Worm (Caenorhabditis elegans) whole organism, L4 larva: ENCODE results near the gene anmt-3.

Experiments
- F26F4.8 ChIP-seq: fragments of 200-800 bp; sonication (Bioruptor generic); conservative IDR thresholded peaks from 2 replicates; pipeline ENCODE4 v1.3.6; 2022; ENCODE audit warnings: missing genetic modification characterization, missing compliant biosample characterization
- Y48G9A.11 ChIP-seq: fragments of 200-800 bp; sonication (Bioruptor generic); IDR thresholded peaks from 2 replicates; pipeline ENCODE4 v1.3.6; 2022; ENCODE audit warnings: missing genetic modification reagents, missing genetic modification characterization, missing compliant biosample characterization
- aly-2 ChIP-seq: sonication (generic microtip); optimal IDR thresholded peaks from 2 replicates; lab custom pipeline; 2018; ENCODE audit warnings: missing biosample characterization, missing genetic modification characterization
- arid-1 ChIP-seq: fragments of 200-800 bp; sonication (Bioruptor generic); conservative IDR thresholded peaks from 2 replicates; pipeline ENCODE4 v1.3.6; 2022; ENCODE audit warnings: missing genetic modification reagents, missing genetic modification characterization, missing compliant biosample characterization
- ceh-28 ChIP-seq: fragments of 150-350 bp; optimal IDR thresholded peaks from 2 replicates; lab custom pipeline; 2014; ENCODE audit warnings: missing biosample characterization, missing genetic modification reagents, missing genetic modification characterization
- ceh-44 ChIP-seq: fragments of 200-800 bp; sonication (Bioruptor generic); IDR thresholded peaks from 2 replicates; pipeline ENCODE4 v1.3.6; 2022; ENCODE audit warnings: missing genetic modification reagents, missing genetic modification characterization, missing compliant biosample characterization
- ces-1 ChIP-seq: fragments of 150-350 bp; sonication (generic microtip); optimal IDR thresholded peaks from 4 replicates; lab custom pipeline; 2014; ENCODE audit warnings: missing biosample characterization, missing genetic modification reagents, missing genetic modification characterization
- ctbp-1 ChIP-seq: fragments of 200-800 bp; sonication (Bioruptor generic); IDR thresholded peaks from 2 replicates; pipeline ENCODE4 v1.3.6; 2022; ENCODE audit warnings: missing genetic modification reagents, missing genetic modification characterization, missing compliant biosample characterization
- daf-12 ChIP-seq: fragments of 150-350 bp; optimal IDR thresholded peaks from 2 replicates; lab custom pipeline; 2014; ENCODE audit warnings: missing biosample characterization, missing genetic modification reagents, missing genetic modification characterization
- daf-16 ChIP-seq, 3 experiments: sonication (generic microtip); optimal IDR thresholded peaks; 2 replicates each; lab custom pipeline; 2016 to 2017; ENCODE audit warnings: missing genetic modification characterization in 3 of 3, missing genetic modification reagents in 3 of 3, mild to moderate bottlenecking in 2 of 3, missing compliant biosample characterization in 2 of 3, missing biosample characterization in 1 of 3, moderate library complexity in 1 of 3
- dmd-8 ChIP-seq: fragments of 200-800 bp; sonication (Bioruptor generic); IDR thresholded peaks from 2 replicates; pipeline ENCODE4 v1.3.6; 2022; ENCODE audit warnings: missing genetic modification characterization, missing compliant biosample characterization
- dmd-9 ChIP-seq: fragments of 200-800 bp; sonication (Bioruptor generic); IDR thresholded peaks from 2 replicates; pipeline ENCODE4 v1.3.6; 2022; ENCODE audit warnings: missing genetic modification reagents, missing genetic modification characterization, missing compliant biosample characterization
- dpl-1 ChIP-seq: fragments of 150-350 bp; optimal IDR thresholded peaks from 2 replicates; lab custom pipeline; 2014; ENCODE audit warnings: missing biosample characterization, missing genetic modification reagents, missing genetic modification characterization
- egl-27 ChIP-seq: sonication (generic microtip); optimal IDR thresholded peaks from 3 replicates; lab custom pipeline; 2017; ENCODE audit warnings: missing biosample characterization, missing genetic modification reagents, missing genetic modification characterization
- fkh-10 ChIP-seq: fragments of 150-350 bp; optimal IDR thresholded peaks from 2 replicates; lab custom pipeline; 2014; ENCODE audit warnings: missing biosample characterization, missing genetic modification reagents, missing genetic modification characterization
- fos-1 ChIP-seq: fragments of 150-350 bp; optimal IDR thresholded peaks from 2 replicates; lab custom pipeline; 2014; ENCODE audit warnings: missing biosample characterization, missing genetic modification characterization
- hif-1 ChIP-seq, 2 experiments: sonication (generic microtip); optimal IDR thresholded peaks; 2 replicates each; lab custom pipeline; 2016 to 2017; ENCODE audit warnings: missing compliant biosample characterization in 2 of 2, missing genetic modification characterization in 2 of 2, missing genetic modification reagents in 2 of 2, missing genotype in 2 of 2, mild to moderate bottlenecking in 1 of 2
- hlh-11 ChIP-seq: fragments of 200-800 bp; sonication (Bioruptor generic); optimal IDR thresholded peaks from 2 replicates; lab custom pipeline; 2018; ENCODE audit warnings: mild to moderate bottlenecking, missing genetic modification characterization, missing compliant biosample characterization
- hmg-1.1 ChIP-seq: fragments of 200-800 bp; sonication (Bioruptor generic); IDR thresholded peaks from 2 replicates; pipeline ENCODE4 v1.3.6; 2022; ENCODE audit warnings: missing genetic modification reagents, missing genetic modification characterization, missing compliant biosample characterization
- jun-1 ChIP-seq: fragments of 150-350 bp; optimal IDR thresholded peaks from 2 replicates; lab custom pipeline; 2014; ENCODE audit warnings: missing biosample characterization, missing genetic modification reagents, missing genetic modification characterization
- lir-3 ChIP-seq: sonication (generic microtip); optimal IDR thresholded peaks from 2 replicates; lab custom pipeline; 2016; ENCODE audit warnings: mild to moderate bottlenecking, missing genetic modification characterization, missing compliant biosample characterization
- lsy-2 ChIP-seq, 2 experiments: fragments of 150-350 bp in 1 of 2; sonication (generic microtip) in 1 of 2; optimal IDR thresholded peaks; 2 replicates each; lab custom pipeline; 2014 to 2017; ENCODE audit warnings: missing biosample characterization in 2 of 2, missing genetic modification characterization in 2 of 2
- madf-5 ChIP-seq, 2 experiments: fragments of 200-800 bp; sonication (Bioruptor generic); IDR thresholded peaks; 2 replicates each; pipeline ENCODE4 v1.3.6; 2022; ENCODE audit warnings: missing compliant biosample characterization in 2 of 2, missing genetic modification characterization in 2 of 2
- mdl-1 ChIP-seq, 2 experiments: fragments of 150-350 bp in 1 of 2; sonication (generic microtip) in 1 of 2; optimal IDR thresholded peaks; 2 replicates each; lab custom pipeline; 2014 to 2017; ENCODE audit warnings: missing biosample characterization in 2 of 2, missing genetic modification characterization in 2 of 2
- mep-1 ChIP-seq: fragments of 150-350 bp; sonication (generic microtip); optimal IDR thresholded peaks from 3 replicates; lab custom pipeline; 2014; ENCODE audit warnings: missing biosample characterization, missing genetic modification characterization
- mes-2 ChIP-seq: sonication (generic microtip); optimal IDR thresholded peaks from 2 replicates; lab custom pipeline; 2016; ENCODE audit warnings: missing genotype, mild to moderate bottlenecking, missing genetic modification characterization, missing compliant biosample characterization; ENCODE audit not compliant: poor library complexity, severe bottlenecking
- mxl-2 ChIP-seq: fragments of 200-800 bp; sonication (Bioruptor generic); conservative IDR thresholded peaks from 2 replicates; pipeline ENCODE4 v1.3.6; 2022; ENCODE audit warnings: missing genetic modification reagents, missing genetic modification characterization, missing compliant biosample characterization
- nhr-102 ChIP-seq: sonication (generic microtip); optimal IDR thresholded peaks from 2 replicates; lab custom pipeline; 2016; ENCODE audit warnings: mild to moderate bottlenecking, missing genetic modification characterization, moderate library complexity, missing compliant biosample characterization
- nhr-11 ChIP-seq: fragments of 150-350 bp; optimal IDR thresholded peaks from 2 replicates; lab custom pipeline; 2014; ENCODE audit warnings: missing biosample characterization, missing genetic modification characterization
- nhr-111 ChIP-seq: fragments of 200-800 bp; sonication (Bioruptor generic); optimal IDR thresholded peaks from 2 replicates; lab custom pipeline; 2018; ENCODE audit warnings: mild to moderate bottlenecking, missing genetic modification characterization, missing compliant biosample characterization
- nhr-25 ChIP-seq: sonication (generic microtip); optimal IDR thresholded peaks from 2 replicates; lab custom pipeline; 2017; ENCODE audit warnings: missing genetic modification characterization, mild to moderate bottlenecking, missing compliant biosample characterization, antibody characterized with exemption, moderate library complexity, borderline replicate concordance; ENCODE audit not compliant: insufficient read depth
- nhr-28 ChIP-seq: fragments of 150-350 bp; optimal IDR thresholded peaks from 2 replicates; lab custom pipeline; 2014; ENCODE audit warnings: missing biosample characterization, missing genetic modification characterization
- nhr-42 ChIP-seq: fragments of 200-800 bp; sonication (Bioruptor generic); IDR thresholded peaks from 2 replicates; pipeline ENCODE4 v1.3.6; 2022; ENCODE audit warnings: missing genetic modification characterization, missing compliant biosample characterization
- nhr-6 ChIP-seq: fragments of 150-350 bp; optimal IDR thresholded peaks from 2 replicates; lab custom pipeline; 2014; ENCODE audit warnings: missing biosample characterization, missing genetic modification characterization
- nhr-76 ChIP-seq: fragments of 150-350 bp; optimal IDR thresholded peaks from 2 replicates; lab custom pipeline; 2014; ENCODE audit warnings: missing biosample characterization, missing genetic modification characterization
- pha-4 ChIP-seq, 2 experiments: fragments of 150-350 bp in 1 of 2; fragments of 200-800 bp in 1 of 2; sonication (Bioruptor generic) in 1 of 2; IDR thresholded peaks in 1 of 2; optimal IDR thresholded peaks in 1 of 2; 2 replicates each; pipeline versions ENCODE4 v1.3.6 to Lab custom; 2014 to 2022; ENCODE audit warnings: missing genetic modification characterization in 2 of 2, missing genetic modification reagents in 2 of 2, missing biosample characterization in 1 of 2, missing compliant biosample characterization in 1 of 2
- pqm-1 ChIP-seq: sonication (generic microtip); optimal IDR thresholded peaks from 2 replicates; lab custom pipeline; 2017; ENCODE audit warnings: missing biosample characterization, missing genetic modification characterization
- rbr-2 ChIP-seq: sonication (generic microtip); optimal IDR thresholded peaks from 2 replicates; lab custom pipeline; 2016; ENCODE audit warnings: missing genotype, missing genetic modification characterization, missing compliant biosample characterization
- sdz-12 ChIP-seq: fragments of 200-800 bp; sonication (Bioruptor generic); optimal IDR thresholded peaks from 2 replicates; lab custom pipeline; 2018; ENCODE audit warnings: mild to moderate bottlenecking, missing genetic modification characterization, missing compliant biosample characterization
- set-16 ChIP-seq: fragments of 200-800 bp; sonication (Bioruptor generic); IDR thresholded peaks from 2 replicates; pipeline ENCODE4 v1.3.6; 2022; ENCODE audit warnings: missing genetic modification reagents, missing genetic modification characterization, missing compliant biosample characterization
- snpc-4 ChIP-seq: fragments of 150-350 bp; optimal IDR thresholded peaks from 2 replicates; lab custom pipeline; 2014; ENCODE audit warnings: missing biosample characterization, missing genetic modification characterization
- tag-97 ChIP-seq: fragments of 200-800 bp; sonication (Bioruptor generic); IDR thresholded peaks from 2 replicates; pipeline ENCODE4 v1.3.6; 2022; ENCODE audit warnings: missing genetic modification characterization, missing compliant biosample characterization
- tra-1 ChIP-seq: fragments of 200-800 bp; sonication (Bioruptor generic); IDR thresholded peaks from 2 replicates; pipeline ENCODE4 v1.3.6; 2022; ENCODE audit warnings: missing genetic modification reagents, missing genetic modification characterization, missing compliant biosample characterization
- unc-62 ChIP-seq, 3 experiments: fragments of 150-350 bp in 1 of 3; sonication (generic microtip); optimal IDR thresholded peaks in 2 of 3; peaks in 1 of 3; 1 replicate in 1 of 3; 2 replicates in 2 of 3; lab custom pipeline; 2014 to 2017; ENCODE audit warnings: missing biosample characterization in 3 of 3, missing genetic modification characterization in 3 of 3, missing genetic modification reagents in 3 of 3, missing genotype in 1 of 3
- zip-11 ChIP-seq: fragments of 200-800 bp; sonication (Bioruptor generic); IDR thresholded peaks from 2 replicates; pipeline ENCODE4 v1.3.6; 2022; ENCODE audit warnings: missing genetic modification characterization, missing compliant biosample characterization
- zip-2 ChIP-seq: fragments of 150-350 bp; optimal IDR thresholded peaks from 2 replicates; lab custom pipeline; 2014; ENCODE audit warnings: missing biosample characterization, missing genetic modification characterization

The anmt-3 gene

ce11 chrV:9976138-9976537 is 18.0 kb upstream of the anmt-3 start, which contains the start of gene unc-41:
unc-41 (minus strand) TSS chrV:9976238.
- TF ChIP-seq hlh-11 (tag; lab: Kevin White, UChicago) (no peak), nhr-11 (no peak), egl-27 (no peak), dmd-8 (GFP tag; lab: Robert Waterston, UW) (no peak), dpl-1 (GFP tag; lab: Kevin White, UChicago) (no peak), lsy-2 (tag; optimal IDR thresholded peaks at IDR 0.05; lab: Kevin White, UChicago) (no peak), aly-2 (tag; lab: Kevin White, UChicago) (no peak), fos-1 (tag; lab: Kevin White, UChicago) (no peak), ces-1 (GFP tag; lab: Kevin White, UChicago) (no peak), mxl-2 (GFP tag; lab: Robert Waterston, UW) (no peak), zip-11 (GFP tag; lab: Robert Waterston, UW) (no peak), pqm-1 (tag; lab: Kevin White, UChicago) (no peak), daf-12 (tag; lab: Kevin White, UChicago) (no peak), arid-1 (no peak), mep-1 (tag; lab: Kevin White, UChicago) (no peak)
- TF ChIP-seq, all 104 proteins: peak for 0

ce11 chrV:9974264-9974663 is 16.1 kb upstream of the anmt-3 start:
- TF ChIP-seq unc-62 (GFP tag; optimal IDR thresholded peaks at IDR 0.05 in 1 of 2; lab: Kevin White, UChicago) (peak in 1 of 2 experiments; percentile 91), unc-62 (tag; optimal IDR thresholded peaks at IDR 0.05; lab: Kevin White, UChicago) (no peak), fkh-10 (GFP tag; lab: Kevin White, UChicago) (peak; percentile 87), madf-5 (GFP tag; IDR thresholded peaks at IDR 0.05; lab: Robert Waterston, UW) (no peak), nhr-111 (no peak), ctbp-1 (GFP tag; lab: Robert Waterston, UW) (0 out of 2 replicates have a peak, but pooled peaks have one; percentile 37), hmg-1.1 (0 out of 2 replicates have a peak, but pooled peaks have one; percentile 26), lsy-2 (tag; optimal IDR thresholded peaks at IDR 0.05; lab: Kevin White, UChicago) (peak in 1 of 2 experiments; percentile 30), rbr-2 (peak; percentile 25), set-16 (GFP tag; lab: Robert Waterston, UW) (0 out of 2 replicates have a peak, but pooled peaks have one; percentile 6), snpc-4 (no peak)

- TF ChIP-seq jun-1 (tag; lab: Kevin White, UChicago) (no peak), nhr-76 (tag; lab: Kevin White, UChicago) (no peak), ceh-28 (tag; lab: Kevin White, UChicago) (no peak), dmd-9 (GFP tag; lab: Robert Waterston, UW) (no peak; the same call in 1 of the 2 replicates), F26F4.8 (GFP tag; lab: Robert Waterston, UW) (peak; percentile 99), nhr-28 (tag; lab: Kevin White, UChicago) (no peak), mes-2 (tag; lab: Kevin White, UChicago) (peak; percentile 89), hlh-11 (tag; lab: Kevin White, UChicago) (peak; percentile 69), nhr-6 (tag; lab: Kevin White, UChicago) (peak; percentile 17), daf-16 (GFP tag; optimal IDR thresholded peaks at IDR 0.05; lab: Kevin White, UChicago) (peak; percentile 79 to 96), daf-16 (tag; optimal IDR thresholded peaks at IDR 0.05; lab: Kevin White, UChicago) (no peak), nhr-42 (GFP tag; lab: Robert Waterston, UW) (peak; percentile 92), ceh-44 (peak; percentile 79), ces-1 (GFP tag; lab: Kevin White, UChicago) (peak; percentile 39), hif-1 (tag; optimal IDR thresholded peaks at IDR 0.05; lab: Kevin White, UChicago) (peak; percentile 42 to 62), mdl-1 (tag; optimal IDR thresholded peaks at IDR 0.05; lab: Kevin White, UChicago) (no peak), nhr-25 (tag; lab: Kevin White, UChicago) (no peak), Y48G9A.11 (GFP tag; lab: Robert Waterston, UW) (peak; percentile 85), dpl-1 (GFP tag; lab: Kevin White, UChicago) (peak; percentile 27), zip-11 (GFP tag; lab: Robert Waterston, UW) (peak; percentile 91), pha-4 (GFP tag; IDR thresholded peaks at IDR 0.05; lab: Robert Waterston, UW) (peak; percentile 96), pha-4 (tag; optimal IDR thresholded peaks at IDR 0.05; lab: Kevin White, UChicago) (no peak), lir-3 (tag; lab: Kevin White, UChicago) (peak; percentile 83), tra-1 (GFP tag; lab: Robert Waterston, UW) (peak; percentile 91), sdz-12 (GFP tag; lab: Kevin White, UChicago) (no peak), zip-2 (tag; lab: Kevin White, UChicago) (peak; percentile 57), nhr-102 (tag; lab: Kevin White, UChicago) (peak; percentile 75), set-16 (GFP tag; lab: Robert Waterston, UW) (peak; percentile 73), tag-97 (0 out of 2 replicates have a peak, but pooled peaks have one; percentile 41)
Observed at ce11 chrV:9970119-9970518, 12.0 kb upstream of the anmt-3 start.
